Fruit fly (Drosophila melanogaster) S2 (cell line): ENCODE data around the gene CG13117.

Experiments used
- CG8478 ChIP-seq: fragments of >200 bp; optimal IDR thresholded peaks from 2 replicates; lab custom pipeline; 2018
- CTCF ChIP-seq, 2 experiments: fragments of >200 bp; optimal IDR thresholded peaks; 2 replicates each; lab custom pipeline; 2018

DNA sequence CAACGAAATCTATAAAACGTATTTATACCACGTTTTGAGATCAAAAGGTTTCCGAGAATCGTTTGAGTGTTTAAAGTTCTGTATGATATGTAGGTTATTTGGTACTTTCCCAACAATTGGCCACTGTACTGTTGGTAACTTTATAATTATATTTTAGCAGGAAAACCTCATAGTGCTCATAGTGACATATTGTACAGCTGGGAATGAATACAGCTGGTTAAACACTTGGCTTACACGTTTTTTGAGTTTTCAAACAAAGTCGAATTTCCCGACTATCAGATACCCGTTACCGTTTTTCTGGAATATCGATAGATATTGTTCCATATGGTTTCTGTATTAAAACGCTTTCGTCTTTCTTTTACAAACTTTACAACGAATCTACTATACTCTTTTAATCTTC lies 42.0 kb downstream of the CG13117 start:
- TF ChIP-seq CG8478: no peak
- no peak for TF ChIP-seq CTCF (optimal IDR thresholded peaks at IDR 0.05; lab: Kevin White, UChicago)
